Worm (Caenorhabditis elegans): ENCODE measurements around the gene zfp-3.

zfp-3 gene

DNA sequence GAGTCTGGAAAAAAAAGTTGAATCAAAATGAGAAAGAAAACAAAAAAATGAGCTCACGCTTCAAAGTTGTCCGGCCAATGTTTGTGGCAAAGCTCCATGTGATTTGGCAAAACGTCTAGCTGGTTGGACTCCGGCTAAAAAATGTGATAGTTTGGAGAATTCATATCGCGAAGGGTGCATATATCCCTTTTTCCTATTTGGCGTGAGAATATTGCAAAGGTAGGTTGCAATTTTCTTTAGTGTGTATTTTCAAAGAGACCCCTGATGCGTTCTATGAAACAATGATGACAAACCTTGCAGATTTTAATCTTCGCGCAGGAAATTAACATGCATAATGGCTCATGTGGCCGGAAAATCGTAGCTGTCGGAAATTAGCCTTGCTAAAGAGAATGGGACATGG, 45.7 kb upstream of the zfp-3 start:
- TF ChIP-seq nhr-71 (tag; optimal IDR thresholded peaks at IDR 0.05) (peak; percentile 7), snu-23 (GFP tag; optimal IDR thresholded peaks at IDR 0.05) (peak; percentile 51), nhr-11 (tag; optimal IDR thresholded peaks at IDR 0.05) (no peak), nhr-76 (tag; optimal IDR thresholded peaks at IDR 0.05) (no peak), efl-1 (optimal IDR thresholded peaks at IDR 0.05) (no peak), efl-1 (GFP tag; optimal IDR thresholded peaks at IDR 0.05 in 1 of 2) (peak in 1 of 2 experiments; percentile 27), sptf-1 (tag; optimal IDR thresholded peaks at IDR 0.05) (no peak), jun-1 (tag; optimal IDR thresholded peaks at IDR 0.05) (peak; percentile 17), Y116A8C.19 (tag; optimal IDR thresholded peaks at IDR 0.05; ENCODE audit: borderline replicate concordance) (no peak), nhr-90 (tag; optimal IDR thresholded peaks at IDR 0.05; ENCODE audit: poor library complexity) (peak; percentile 39), rnt-1 (tag; optimal IDR thresholded peaks at IDR 0.05) (peak; percentile 13), lin-13 (GFP tag; optimal IDR thresholded peaks at IDR 0.05) (no peak), lin-35 (GFP tag; optimal IDR thresholded peaks at IDR 0.05) (peak in 1 of 2 experiments; percentile 4), nhr-47 (tag; optimal IDR thresholded peaks at IDR 0.05) (peak; percentile 58), skn-1 (tag; optimal IDR thresholded peaks at IDR 0.05) (peak; percentile 23), nhr-12 (tag; optimal IDR thresholded peaks at IDR 0.05) (no peak), irx-1 (tag; optimal IDR thresholded peaks at IDR 0.05) (peak; percentile 3), zip-4 (GFP tag; optimal IDR thresholded peaks at IDR 0.05) (no peak), ceh-82 (tag; optimal IDR thresholded peaks at IDR 0.05) (peak in 1 of 3 experiments; percentile 3)

DNA sequence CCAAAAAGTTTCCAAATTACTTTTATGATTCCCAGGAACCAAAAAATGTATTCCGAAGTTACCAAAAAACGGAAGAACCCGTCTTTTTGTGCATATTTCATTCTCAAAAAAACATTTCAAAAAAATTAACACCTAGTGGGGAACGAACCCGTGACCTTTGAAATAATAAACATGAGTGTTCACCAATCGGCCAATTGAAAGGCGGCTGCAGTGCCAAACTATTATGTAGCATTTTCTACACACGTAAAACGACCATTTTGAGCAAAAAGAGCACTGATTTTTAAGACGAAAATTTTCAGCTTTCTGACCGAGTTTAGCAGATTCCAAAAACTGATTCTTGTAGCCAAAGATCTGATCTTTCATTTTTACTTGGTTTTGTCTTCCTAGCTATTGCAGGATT, 44.6 kb upstream of the zfp-3 start:
- TF ChIP-seq nhr-85 (tag) (no peak), elt-3 (tag; optimal IDR thresholded peaks at IDR 0.05) (no peak), mab-9 (GFP tag; IDR thresholded peaks at IDR 0.05) (no peak), elt-2 (tag; optimal IDR thresholded peaks at IDR 0.05) (no peak), lin-13 (GFP tag; optimal IDR thresholded peaks at IDR 0.05) (no peak), lin-39 (tag; optimal IDR thresholded peaks at IDR 0.05) (no peak), pqm-1 (tag; optimal IDR thresholded peaks at IDR 0.05) (no peak), ztf-11 (tag; optimal IDR thresholded peaks at IDR 0.05) (no peak), mdl-1 (tag; optimal IDR thresholded peaks at IDR 0.05) (no peak), Y116A8C.19 (tag; optimal IDR thresholded peaks at IDR 0.05; ENCODE audit: borderline replicate concordance) (no peak), zag-1 (tag; optimal IDR thresholded peaks at IDR 0.05) (no peak), blmp-1 (tag; optimal IDR thresholded peaks at IDR 0.05) (no peak), nhr-20 (tag; optimal IDR thresholded peaks at IDR 0.05) (no peak), swsn-7 (tag; optimal IDR thresholded peaks at IDR 0.05) (no peak), nhr-12 (tag; optimal IDR thresholded peaks at IDR 0.05) (no peak), irx-1 (tag; optimal IDR thresholded peaks at IDR 0.05) (no peak), snu-23 (GFP tag; optimal IDR thresholded peaks at IDR 0.05) (no peak)

DNA sequence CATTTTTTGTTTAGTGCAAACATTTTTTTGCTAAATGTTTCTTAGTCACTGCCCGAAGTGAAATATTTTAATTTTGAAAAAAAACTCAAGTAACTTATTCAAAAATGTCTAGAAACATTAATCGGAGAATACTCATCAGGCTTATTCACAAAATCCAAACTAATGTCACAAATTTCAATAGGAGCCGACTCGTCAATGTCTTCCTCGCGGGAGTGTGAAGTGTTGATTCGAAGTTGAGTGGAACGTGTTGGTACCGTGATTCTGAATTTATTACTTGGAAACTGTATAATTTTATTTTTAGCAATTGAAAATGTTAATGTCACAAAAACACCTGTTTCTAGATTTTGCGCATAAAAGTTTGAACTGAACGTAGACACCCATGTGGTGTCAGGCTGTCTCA, 43.1 kb upstream of the zfp-3 start:
- TF ChIP-seq zip-4 (GFP tag; optimal IDR thresholded peaks at IDR 0.05) (no peak), nhr-47 (tag; optimal IDR thresholded peaks at IDR 0.05) (no peak), vab-15 (tag; optimal IDR thresholded peaks at IDR 0.05) (no peak), nhr-12 (tag; optimal IDR thresholded peaks at IDR 0.05) (no peak), xbp-1 (tag; optimal IDR thresholded peaks at IDR 0.05) (no peak), isw-1 (GFP tag; IDR thresholded peaks at IDR 0.05) (no peak), mef-2 (tag; optimal IDR thresholded peaks at IDR 0.05) (no peak), hlh-4 (tag; optimal IDR thresholded peaks at IDR 0.05) (no peak), swsn-7 (tag; optimal IDR thresholded peaks at IDR 0.05) (no peak), lin-39 (tag; optimal IDR thresholded peaks at IDR 0.05) (no peak), Y116A8C.19 (tag; optimal IDR thresholded peaks at IDR 0.05; ENCODE audit: borderline replicate concordance) (no peak), nhr-20 (tag; optimal IDR thresholded peaks at IDR 0.05) (no peak), ceh-90 (tag; optimal IDR thresholded peaks at IDR 0.05) (no peak), mdl-1 (tag; optimal IDR thresholded peaks at IDR 0.05) (no peak), rnt-1 (tag; optimal IDR thresholded peaks at IDR 0.05) (no peak), nhr-11 (tag; optimal IDR thresholded peaks at IDR 0.05) (no peak), pqm-1 (tag; optimal IDR thresholded peaks at IDR 0.05) (no peak)

DNA sequence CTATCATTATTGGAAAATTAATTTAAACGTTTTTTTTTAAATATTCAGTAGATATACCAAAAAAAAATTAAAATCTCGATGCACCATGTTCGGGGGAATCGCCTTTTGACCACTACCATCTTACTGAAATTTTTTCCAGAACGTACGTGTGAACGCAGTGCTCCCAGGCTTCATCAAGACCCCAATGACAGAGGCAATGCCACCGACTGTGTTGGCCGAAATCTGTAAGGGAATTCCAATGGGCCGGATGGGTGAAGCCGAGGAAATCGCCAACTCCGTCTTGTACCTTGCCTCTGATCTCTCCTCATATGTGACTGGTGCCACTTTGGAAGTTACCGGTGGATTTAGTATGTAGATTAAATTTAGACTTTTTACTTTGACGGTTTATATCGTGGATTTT, 42.3 kb upstream of the zfp-3 start:
- TF ChIP-seq ets-5 (GFP tag; IDR thresholded peaks at IDR 0.05) (no peak), mep-1 (tag; optimal IDR thresholded peaks at IDR 0.05) (no peak), grh-1 (GFP tag; IDR thresholded peaks at IDR 0.05) (no peak), nhr-19 (GFP tag; conservative IDR thresholded peaks at IDR 0.05) (0 out of 2 replicates have a peak, but pooled peaks have one; percentile 5), unc-62 (GFP tag; optimal IDR thresholded peaks at IDR 0.05) (no peak), nhr-28 (tag; optimal IDR thresholded peaks at IDR 0.05) (no peak), mdl-1 (tag; optimal IDR thresholded peaks at IDR 0.05) (no peak)

Measured in whole organism, L1 larva.